Worm (Caenorhabditis elegans): ENCODE data around the gene otub-4.

- no peak for TF ChIP-seq elt-3 (tag; optimal IDR thresholded peaks at IDR 0.05)
- TF ChIP-seq fkh-2 (tag; optimal IDR thresholded peaks at IDR 0.05) = no peak
- TF ChIP-seq elt-1 (tag; optimal IDR thresholded peaks at IDR 0.05) = no peak
- no peak for TF ChIP-seq skn-1 (tag; optimal IDR thresholded peaks at IDR 0.05)
- TF ChIP-seq ceh-28 (tag; optimal IDR thresholded peaks at IDR 0.05) = no peak
- no peak for TF ChIP-seq fkh-10 (GFP tag; optimal IDR thresholded peaks at IDR 0.05)
- TF ChIP-seq lin-39 (tag; optimal IDR thresholded peaks at IDR 0.05) = no peak
- no peak for TF ChIP-seq ceh-9 (tag; optimal IDR thresholded peaks at IDR 0.05)
- no peak for TF ChIP-seq unc-39 (tag; optimal IDR thresholded peaks at IDR 0.05)
- no peak for TF ChIP-seq tbx-2 (tag; optimal IDR thresholded peaks at IDR 0.05)
- TF ChIP-seq nhr-25 (tag; optimal IDR thresholded peaks at IDR 0.05) = no peak
- TF ChIP-seq snpc-4 (tag; optimal IDR thresholded peaks at IDR 0.05) = no peak
- TF ChIP-seq lin-15B (tag; optimal IDR thresholded peaks at IDR 0.05) = no peak
Measured at ce11 chrIV:3398078-3398477, 20.1 kb upstream of the otub-4 start.
